Fruit fly (Drosophila melanogaster) whole organism, embryonic: ENCODE results near the gene Rbf2.

Experiments used
- B-H2 ChIP-seq: fragments of 200-800 bp; sonication (Bioruptor generic); optimal IDR thresholded peaks from 2 replicates; lab custom pipeline; 2018; ENCODE audit warnings: missing biosample characterization, mild to moderate bottlenecking, missing genetic modification characterization
- Bgb ChIP-seq: fragments of 200-800 bp; sonication (Bioruptor generic); IDR thresholded peaks from 2 replicates; pipeline ENCODE4 v1.3.6; 2022; ENCODE audit warnings: missing biosample characterization, missing genetic modification characterization; ENCODE audit not compliant: partially characterized antibody
- CG11504 ChIP-seq: fragments of 200-800 bp; sonication (Bioruptor generic); optimal IDR thresholded peaks from 3 replicates; lab custom pipeline; 2019; ENCODE audit warnings: missing biosample characterization, mild to moderate bottlenecking, missing genetic modification characterization, moderate library complexity
- CG13894 ChIP-seq: fragments of 200-800 bp; sonication (Bioruptor generic); optimal IDR thresholded peaks from 3 replicates; lab custom pipeline; 2018; ENCODE audit warnings: missing biosample characterization, mild to moderate bottlenecking, missing genetic modification characterization, moderate library complexity
- CG15073 ChIP-seq: fragments of 200-800 bp; sonication (Bioruptor generic); optimal IDR thresholded peaks from 2 replicates; lab custom pipeline; 2016; ENCODE audit warnings: missing biosample characterization, missing genetic modification characterization
- CG16815 ChIP-seq: fragments of 200-800 bp; sonication (Bioruptor generic); optimal IDR thresholded peaks from 3 replicates; lab custom pipeline; 2017; ENCODE audit warnings: missing biosample characterization, mild to moderate bottlenecking, missing genetic modification characterization
- CG1792 ChIP-seq: fragments of 200-800 bp; sonication (Bioruptor generic); optimal IDR thresholded peaks from 2 replicates; lab custom pipeline; 2016; ENCODE audit warnings: missing biosample characterization, missing genetic modification characterization
- CG2678 ChIP-seq: fragments of 200-800 bp; sonication (Bioruptor generic); optimal IDR thresholded peaks from 3 replicates; lab custom pipeline; 2019; ENCODE audit warnings: missing biosample characterization, mild to moderate bottlenecking, missing genetic modification characterization, moderate library complexity
- CG31388 ChIP-seq: fragments of 200-800 bp; sonication (Bioruptor generic); optimal IDR thresholded peaks from 2 replicates; lab custom pipeline; 2016; ENCODE audit warnings: missing biosample characterization, missing genetic modification characterization
- CG4282 ChIP-seq: fragments of 200-800 bp; sonication (Bioruptor generic); optimal IDR thresholded peaks from 2 replicates; lab custom pipeline; 2016; ENCODE audit warnings: missing biosample characterization, missing genetic modification characterization
- CG4617 ChIP-seq: fragments of 200-800 bp; sonication (Bioruptor generic); optimal IDR thresholded peaks from 3 replicates; lab custom pipeline; 2016; ENCODE audit warnings: missing biosample characterization, missing genetic modification characterization, borderline replicate concordance
- CG7271 ChIP-seq: fragments of 200-800 bp; sonication (Bioruptor generic); optimal IDR thresholded peaks from 2 replicates; lab custom pipeline; 2018; ENCODE audit warnings: missing biosample characterization, mild to moderate bottlenecking, missing genetic modification characterization, moderate library complexity
- CG8290 ChIP-seq, 3 experiments: fragments of 200-800 bp; sonication (Bioruptor generic); optimal IDR thresholded peaks; 2 replicates each; lab custom pipeline; 2016 to 2019; ENCODE audit warnings: missing biosample characterization in 3 of 3, missing genetic modification characterization in 3 of 3, mild to moderate bottlenecking in 2 of 3, moderate library complexity in 1 of 3
- CG9727 ChIP-seq: fragments of 200-800 bp; sonication (Bioruptor generic); optimal IDR thresholded peaks from 3 replicates; lab custom pipeline; 2017; ENCODE audit warnings: missing biosample characterization, mild to moderate bottlenecking, missing genetic modification characterization
- CG9817 ChIP-seq: fragments of 200-800 bp; sonication (Bioruptor generic); optimal IDR thresholded peaks from 2 replicates; lab custom pipeline; 2018; ENCODE audit warnings: missing biosample characterization, mild to moderate bottlenecking, missing genetic modification characterization, moderate library complexity
- CG9876 ChIP-seq: fragments of 200-800 bp; sonication (Bioruptor generic); optimal IDR thresholded peaks from 2 replicates; lab custom pipeline; 2016; ENCODE audit warnings: missing biosample characterization, missing genetic modification characterization
- Dbx ChIP-seq: fragments of 200-800 bp; sonication (Bioruptor generic); IDR thresholded peaks from 3 replicates; pipeline ENCODE4 v1.3.6; 2022; ENCODE audit warnings: missing biosample characterization, missing genetic modification characterization
- Dfd ChIP-seq, 2 experiments: fragments of >200 bp; optimal IDR thresholded peaks; 2 replicates each; lab custom pipeline; 2017; ENCODE audit warnings: missing biosample characterization in 2 of 2, missing genetic modification characterization in 2 of 2
- Ets97D ChIP-seq: fragments of 200-800 bp; sonication (Bioruptor generic); optimal IDR thresholded peaks from 3 replicates; lab custom pipeline; 2016; ENCODE audit warnings: missing biosample characterization, missing genetic modification characterization
- HHEX ChIP-seq: fragments of 200-800 bp; sonication (Bioruptor generic); optimal IDR thresholded peaks from 3 replicates; lab custom pipeline; 2017; ENCODE audit warnings: missing biosample characterization, mild to moderate bottlenecking, missing genetic modification characterization, missing genetic modification reagents
- HmgZ ChIP-seq: fragments of 200-800 bp; sonication (Bioruptor generic); optimal IDR thresholded peaks from 2 replicates; lab custom pipeline; 2018; ENCODE audit warnings: missing biosample characterization, mild to moderate bottlenecking, missing genetic modification characterization
- Hmr ChIP-seq: fragments of 200-800 bp; sonication (Bioruptor generic); optimal IDR thresholded peaks from 3 replicates; lab custom pipeline; 2017; ENCODE audit warnings: mild to moderate bottlenecking, missing biosample characterization, missing genetic modification reagents, missing genetic modification characterization
- Hsf ChIP-seq: fragments of 200-800 bp; sonication (Bioruptor generic); optimal IDR thresholded peaks from 3 replicates; lab custom pipeline; 2016; ENCODE audit warnings: missing biosample characterization, missing genetic modification characterization
- Lim3 ChIP-seq: fragments of 200-800 bp; sonication (Bioruptor generic); IDR thresholded peaks from 2 replicates; pipeline ENCODE4 v1.3.6; 2022; ENCODE audit warnings: missing biosample characterization, missing genetic modification characterization
- Meics ChIP-seq: fragments of 200-800 bp; sonication (Bioruptor generic); optimal IDR thresholded peaks from 2 replicates; lab custom pipeline; 2017; ENCODE audit warnings: missing biosample characterization, mild to moderate bottlenecking, missing genetic modification characterization
- NFAT ChIP-seq: fragments of 200-800 bp; sonication (Bioruptor generic); IDR thresholded peaks from 2 replicates; pipeline ENCODE4 v1.3.6; 2022; ENCODE audit warnings: missing biosample characterization, missing genetic modification characterization
- Poxn ChIP-seq: fragments of 200-800 bp; sonication (Bioruptor generic); IDR thresholded peaks from 2 replicates; pipeline ENCODE4 v1.3.6; 2022; ENCODE audit warnings: missing biosample characterization, missing genetic modification characterization
- Side ChIP-seq: fragments of 200-800 bp; sonication (Bioruptor generic); optimal IDR thresholded peaks from 2 replicates; lab custom pipeline; 2016; ENCODE audit warnings: missing biosample characterization, missing genetic modification characterization
- TFAM ChIP-seq: fragments of 200-800 bp; sonication (Bioruptor generic); optimal IDR thresholded peaks from 2 replicates; lab custom pipeline; 2017; ENCODE audit warnings: missing biosample characterization, missing genetic modification characterization, inconsistent platforms
- Usf ChIP-seq: fragments of 200-800 bp; sonication (Bioruptor generic); optimal IDR thresholded peaks from 2 replicates; lab custom pipeline; 2017; ENCODE audit warnings: missing genotype, missing biosample characterization, missing genetic modification characterization
- Xrp1 ChIP-seq: fragments of 200-800 bp; sonication (Bioruptor generic); IDR thresholded peaks from 2 replicates; pipeline ENCODE4 v1.3.6; 2022; ENCODE audit warnings: missing biosample characterization, missing genetic modification characterization
- YL-1 ChIP-seq: fragments of 200-800 bp; sonication (Bioruptor generic); optimal IDR thresholded peaks from 3 replicates; lab custom pipeline; 2017; ENCODE audit warnings: missing biosample characterization, mild to moderate bottlenecking, missing genetic modification characterization
- crc ChIP-seq: fragments of 200-800 bp; sonication (Bioruptor generic); optimal IDR thresholded peaks from 2 replicates; lab custom pipeline; 2016; ENCODE audit warnings: missing biosample characterization, missing genetic modification characterization
- da ChIP-seq: fragments of 200-800 bp; sonication (Bioruptor generic); optimal IDR thresholded peaks from 2 replicates; lab custom pipeline; 2016; ENCODE audit warnings: missing biosample characterization, missing genetic modification characterization
- danr ChIP-seq: fragments of 200-800 bp; sonication (Bioruptor generic); IDR thresholded peaks from 2 replicates; pipeline ENCODE4 v1.3.6; 2022; ENCODE audit warnings: missing biosample characterization, missing genetic modification characterization
- gce ChIP-seq: fragments of 200-800 bp; sonication (Bioruptor generic); IDR thresholded peaks from 3 replicates; pipeline ENCODE4 v1.3.6; 2022; ENCODE audit warnings: missing biosample characterization, missing genetic modification characterization
- h ChIP-seq: fragments of >200 bp; optimal IDR thresholded peaks from 2 replicates; lab custom pipeline; 2017
- ham ChIP-seq: fragments of 200-800 bp; sonication (Bioruptor generic); IDR thresholded peaks from 2 replicates; pipeline ENCODE4 v1.3.6; 2022; ENCODE audit warnings: missing biosample characterization, missing genetic modification characterization
- hb ChIP-seq: fragments of 200-800 bp; sonication (Bioruptor generic); IDR thresholded peaks from 3 replicates; pipeline ENCODE4 v1.3.6; 2022; ENCODE audit warnings: missing biosample characterization, missing genetic modification characterization; ENCODE audit not compliant: partially characterized antibody
- kay ChIP-seq: fragments of 200-800 bp; sonication (Bioruptor generic); optimal IDR thresholded peaks from 2 replicates; lab custom pipeline; 2016; ENCODE audit warnings: missing biosample characterization, missing genetic modification characterization
- pnt ChIP-seq: fragments of 200-800 bp; sonication (Bioruptor generic); optimal IDR thresholded peaks from 3 replicates; lab custom pipeline; 2016; ENCODE audit warnings: missing biosample characterization, missing genetic modification characterization
- pum ChIP-seq: fragments of 200-800 bp; sonication (Bioruptor generic); optimal IDR thresholded peaks from 2 replicates; lab custom pipeline; 2016; ENCODE audit warnings: missing biosample characterization, missing genetic modification characterization
- sens ChIP-seq: fragments of 200-800 bp; sonication (Bioruptor generic); peaks from one replicate; lab custom pipeline; 2016; ENCODE audit warnings: missing biosample characterization, missing genetic modification characterization
- sim ChIP-seq: fragments of 200-800 bp; sonication (Bioruptor generic); IDR thresholded peaks from 2 replicates; pipeline ENCODE4 v1.3.6; 2022; ENCODE audit warnings: missing biosample characterization, missing genetic modification characterization
- sna ChIP-seq: fragments of 200-800 bp; sonication (Bioruptor generic); IDR thresholded peaks from 2 replicates; pipeline ENCODE4 v1.3.6; 2022; ENCODE audit warnings: missing biosample characterization, missing genetic modification characterization; ENCODE audit not compliant: partially characterized antibody
- so ChIP-seq: fragments of 200-800 bp; sonication (Bioruptor generic); IDR thresholded peaks from 3 replicates; pipeline ENCODE4 v1.3.6; 2022; ENCODE audit warnings: missing biosample characterization, missing genetic modification characterization
- sqz ChIP-seq: fragments of 200-800 bp; sonication (Bioruptor generic); optimal IDR thresholded peaks from 3 replicates; lab custom pipeline; 2018; ENCODE audit warnings: missing biosample characterization, mild to moderate bottlenecking, missing genetic modification characterization
- ssp ChIP-seq: fragments of 200-800 bp; sonication (Bioruptor generic); IDR thresholded peaks from 2 replicates; pipeline ENCODE4 v1.3.6; 2022; ENCODE audit warnings: missing biosample characterization, missing genetic modification characterization
- trh ChIP-seq: fragments of 200-800 bp; sonication (Bioruptor generic); optimal IDR thresholded peaks from 2 replicates; lab custom pipeline; 2016; ENCODE audit warnings: missing biosample characterization, missing genetic modification characterization
- zf30C ChIP-seq: fragments of 200-800 bp; sonication (Bioruptor generic); optimal IDR thresholded peaks from 3 replicates; lab custom pipeline; 2018; ENCODE audit warnings: missing biosample characterization, mild to moderate bottlenecking, missing genetic modification characterization
- zfh2 ChIP-seq: fragments of 200-800 bp; sonication (Bioruptor generic); optimal IDR thresholded peaks from 2 replicates; lab custom pipeline; 2016; ENCODE audit warnings: missing biosample characterization, missing genetic modification characterization

Gene Rbf2

DNA sequence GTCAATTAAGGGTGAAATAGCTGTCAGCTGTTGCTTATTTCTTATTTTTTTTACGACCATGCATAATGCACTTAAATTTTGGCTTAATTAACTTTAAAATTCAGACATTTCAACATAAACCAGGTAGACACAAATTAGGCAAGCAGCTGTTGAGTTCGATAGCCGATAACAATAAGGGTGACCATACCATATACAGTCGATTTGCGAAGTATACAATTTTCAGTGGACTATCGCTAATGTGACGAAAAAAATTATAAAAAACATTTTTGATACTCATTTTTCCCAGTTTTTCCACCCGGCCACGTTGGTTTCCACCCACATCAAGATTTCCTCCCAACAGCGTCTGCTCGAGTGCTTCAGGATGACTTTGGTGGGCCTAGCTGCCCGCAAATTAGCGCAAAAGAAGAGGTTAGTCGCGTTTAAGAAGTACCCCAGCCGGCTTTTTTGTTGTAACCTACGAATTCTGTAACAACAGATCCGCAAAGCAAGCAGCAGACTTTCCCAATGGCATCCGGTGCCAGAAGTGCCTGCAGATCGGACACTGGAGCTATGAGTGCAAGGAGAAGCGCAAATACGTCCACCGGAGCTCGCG, 1.5 kb upstream of the Rbf2 start, which contains the start of the genes CG4287 and CG5516 (continued):
- no peak for TF ChIP-seq CG8290 (GFP tag; optimal IDR thresholded peaks at IDR 0.05; lab: Kevin White, UChicago)
- TF ChIP-seq CG8290 (tag; optimal IDR thresholded peaks at IDR 0.05; lab: Kevin White, UChicago), result no peak
- TF ChIP-seq kay (GFP tag; lab: Kevin White, UChicago), result peak; percentile 39
- no peak for TF ChIP-seq B-H2
- no peak for TF ChIP-seq sqz (GFP tag; lab: Kevin White, UChicago)
- no peak for TF ChIP-seq CG4282 (GFP tag; lab: Kevin White, UChicago)
- TF ChIP-seq YL-1 (GFP tag; lab: Kevin White, UChicago), result peak; percentile 55
- peak; percentile 74 for TF ChIP-seq CG4617 (GFP tag; lab: Kevin White, UChicago)
- TF ChIP-seq sna, result 0 out of 2 replicates have a peak, but pooled peaks have one; percentile 32
- TF ChIP-seq TFAM (GFP tag; lab: Kevin White, UChicago), result no peak
- no peak for TF ChIP-seq Poxn
- peak; percentile 1 for TF ChIP-seq Ets97D (GFP tag; lab: Kevin White, UChicago)
- peak; percentile 54; the same call in 1 of the 2 replicates for TF ChIP-seq NFAT (GFP tag; lab: Robert Waterston, UW)
- TF ChIP-seq HHEX (GFP tag; lab: Kevin White, UChicago), result no peak
- no peak for TF ChIP-seq CG11504 (tag; lab: Kevin White, UChicago)
- TF ChIP-seq crc (GFP tag; lab: Kevin White, UChicago), result peak; percentile 6
- no peak for TF ChIP-seq hb (GFP tag; lab: Robert Waterston, UW)
- TF ChIP-seq Lim3, result no peak
- no peak for TF ChIP-seq CG2678
- TF ChIP-seq Xrp1 (GFP tag; lab: Robert Waterston, UW), result 0 out of 2 replicates have a peak, but pooled peaks have one; percentile 19
- no peak for TF ChIP-seq so
- TF ChIP-seq CG13894 (tag; lab: Kevin White, UChicago), result no peak
- peak; percentile 64 for TF ChIP-seq sens (GFP tag; lab: Kevin White, UChicago)
- no peak for TF ChIP-seq ham (GFP tag; lab: Robert Waterston, UW)
- no peak for TF ChIP-seq h (lab: Kevin White, UChicago)
- TF ChIP-seq pum, result no peak
- no peak for TF ChIP-seq zf30C (GFP tag; lab: Kevin White, UChicago)
- TF ChIP-seq da (GFP tag; lab: Kevin White, UChicago), result no peak
- TF ChIP-seq Dfd (GFP tag; optimal IDR thresholded peaks at IDR 0.05; lab: Kevin White, UChicago), result no peak
- no peak for TF ChIP-seq danr (GFP tag; lab: Robert Waterston, UW)
- TF ChIP-seq trh (GFP tag; lab: Kevin White, UChicago), result no peak
- no peak for TF ChIP-seq sim (GFP tag; lab: Robert Waterston, UW)
- TF ChIP-seq CG9876, result no peak
- no peak for TF ChIP-seq CG31388 (GFP tag; lab: Kevin White, UChicago)
- no peak for TF ChIP-seq Hmr (GFP tag; lab: Kevin White, UChicago)
- TF ChIP-seq CG1792, result no peak
- TF ChIP-seq Usf (GFP tag; lab: Kevin White, UChicago), result no peak
- no peak for TF ChIP-seq CG9727 (GFP tag; lab: Kevin White, UChicago)
- no peak for TF ChIP-seq CG7271 (tag; lab: Kevin White, UChicago)
- no peak for TF ChIP-seq CG15073 (GFP tag; lab: Kevin White, UChicago)
- no peak for TF ChIP-seq CG16815 (GFP tag; lab: Kevin White, UChicago)
- TF ChIP-seq gce (GFP tag; lab: Robert Waterston, UW), result no peak
- TF ChIP-seq pnt (GFP tag; lab: Kevin White, UChicago), result no peak
- no peak; the same call in 1 of the 2 replicates for TF ChIP-seq Bgb (GFP tag; lab: Robert Waterston, UW)
- peak; percentile 7 for TF ChIP-seq Hsf (GFP tag; lab: Kevin White, UChicago)
- no peak for TF ChIP-seq ssp (GFP tag; lab: Robert Waterston, UW)
- TF ChIP-seq zfh2 (GFP tag; lab: Kevin White, UChicago), result peak; percentile 39
- no peak for TF ChIP-seq CG9817 (tag; lab: Kevin White, UChicago)
- peak; percentile 63 for TF ChIP-seq Side
- no peak for TF ChIP-seq Meics
- peak; percentile 25 for TF ChIP-seq HmgZ (tag; lab: Kevin White, UChicago)
- TF ChIP-seq Dbx (GFP tag; lab: Robert Waterston, UW), result no peak
